Worm (Caenorhabditis elegans): ENCODE data around the gene ugt-50.

ce11 chrX:12667804-12668511, 23.4 kb upstream of the ugt-50 start, which contains the start of gene nhr-17:
- no peak for TF ChIP-seq nhr-12 (tag; optimal IDR thresholded peaks at IDR 0.05)
- no peak for TF ChIP-seq egl-27 (tag; optimal IDR thresholded peaks at IDR 0.05)
- no peak for TF ChIP-seq ama-1 (optimal IDR thresholded peaks at IDR 0.05)

Measured in whole organism, L2 larva.